Worm (Caenorhabditis elegans): ENCODE data around the gene ttr-27.
"Not testable (repeated sequence)": the region's sequence is repeated elsewhere in the genome, so short reads cannot be mapped to it uniquely, and the experiment has no call there.

ce11 chrV:12865615-12866014 lies 38.3 kb downstream of the ttr-27 start, which contains the start of gene T07F10.5:
- not testable (repeated sequence) for TF ChIP-seq fkh-10 (GFP tag; optimal IDR thresholded peaks at IDR 0.05); unc-55 (GFP tag; optimal IDR thresholded peaks at IDR 0.05); ceh-30 (tag; optimal IDR thresholded peaks at IDR 0.05); ama-1 (optimal IDR thresholded peaks at IDR 0.05); tbx-2 (tag; optimal IDR thresholded peaks at IDR 0.05); pax-1 (tag; optimal IDR thresholded peaks at IDR 0.05); Y22D7AL.16 (tag; optimal IDR thresholded peaks at IDR 0.05); K02D7.2 (tag; optimal IDR thresholded peaks at IDR 0.05); ceh-19 (GFP tag; optimal IDR thresholded peaks at IDR 0.05)
